Worm (Caenorhabditis elegans): ENCODE measurements around the gene psmd-9.

DNA sequence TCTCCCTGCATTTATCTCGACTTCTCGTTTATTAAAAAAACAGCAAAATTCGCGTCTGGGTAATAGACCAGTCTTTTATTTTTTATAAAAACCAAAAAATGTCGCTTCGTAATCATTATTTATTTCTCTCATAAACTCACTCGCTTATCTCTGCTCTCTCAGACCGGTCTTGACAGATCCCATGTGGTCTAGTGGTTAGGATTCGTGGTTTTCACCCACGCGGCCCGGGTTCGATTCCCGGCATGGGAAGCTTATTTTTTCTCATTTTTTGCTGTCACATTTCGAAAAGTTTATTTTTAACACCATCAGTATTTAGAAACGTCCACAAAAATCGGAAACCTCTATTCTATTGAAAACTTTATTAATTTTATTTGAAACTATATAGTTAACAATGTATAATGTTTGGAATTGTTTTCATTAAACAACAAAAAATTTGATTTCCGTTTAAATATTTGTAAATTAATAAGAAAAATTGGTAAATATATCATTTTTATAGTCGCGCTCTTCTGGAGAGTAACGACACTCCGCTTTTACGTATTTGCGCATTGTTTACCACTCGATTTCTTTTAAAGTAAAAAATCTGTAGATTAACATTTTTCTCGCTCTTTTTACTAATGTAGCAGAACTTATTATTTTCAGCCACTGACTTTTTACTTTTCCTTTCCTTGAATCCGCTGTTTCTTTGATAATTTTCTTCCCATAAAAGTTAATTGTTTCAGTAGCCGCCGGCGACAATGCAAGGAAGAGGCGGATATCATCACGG lies 3.7 kb upstream of the psmd-9 start, which contains the start of gene hrpl-1:
- peak; percentile 56; the same call in 1 of the 2 replicates for TF ChIP-seq klf-2 (GFP tag; conservative IDR thresholded peaks at IDR 0.05)
- TF ChIP-seq ztf-29 (GFP tag; IDR thresholded peaks at IDR 0.05) = peak; percentile 43; the same call in 1 of the 2 replicates
- TF ChIP-seq tab-1 (GFP tag; IDR thresholded peaks at IDR 0.05) = peak; percentile 74; the same call in 1 of the 2 replicates
- TF ChIP-seq ref-1 (GFP tag; conservative IDR thresholded peaks at IDR 0.05) = peak; percentile 57
- TF ChIP-seq flt-1 (GFP tag; IDR thresholded peaks at IDR 0.05) = peak; percentile 88
